Worm (Caenorhabditis elegans) whole organism, young adult: ENCODE results near the gene srx-62.

Experiments used
- B0019.2 ChIP-seq: fragments of 200-800 bp; sonication (Bioruptor generic); conservative IDR thresholded peaks from 2 replicates; pipeline ENCODE4 v1.3.6; 2022; ENCODE audit warnings: missing genetic modification reagents, missing genetic modification characterization, missing compliant biosample characterization
- B0261.1 ChIP-seq: sonication (generic microtip); optimal IDR thresholded peaks from 2 replicates; lab custom pipeline; 2016; ENCODE audit warnings: mild to moderate bottlenecking, missing genetic modification characterization, moderate library complexity, missing compliant biosample characterization
- F33H1.4 ChIP-seq: fragments of 200-800 bp; sonication (Bioruptor generic); IDR thresholded peaks from 2 replicates; pipeline ENCODE4 v1.3.6; 2022; ENCODE audit warnings: missing genetic modification reagents, missing genetic modification characterization, missing compliant biosample characterization
- K11D2.4 ChIP-seq: fragments of 200-800 bp; sonication (Bioruptor generic); IDR thresholded peaks from 2 replicates; pipeline ENCODE4 v1.3.6; 2022; ENCODE audit warnings: missing genetic modification reagents, missing genetic modification characterization, missing compliant biosample characterization
- T07F8.4 ChIP-seq: sonication (generic microtip); optimal IDR thresholded peaks from 2 replicates; lab custom pipeline; 2016; ENCODE audit warnings: mild to moderate bottlenecking, missing genetic modification characterization, moderate library complexity, missing compliant biosample characterization
- T26A5.8 ChIP-seq: sonication (generic microtip); optimal IDR thresholded peaks from 2 replicates; lab custom pipeline; 2016; ENCODE audit warnings: missing genetic modification characterization, missing compliant biosample characterization
- Y53G8AR.9 ChIP-seq: fragments of 200-800 bp; sonication (Bioruptor generic); conservative IDR thresholded peaks from 2 replicates; pipeline ENCODE4 v1.3.6; 2022; ENCODE audit warnings: missing genetic modification reagents, missing genetic modification characterization, missing compliant biosample characterization
- Y67H2A.10 ChIP-seq: fragments of 200-800 bp; sonication (Bioruptor generic); conservative IDR thresholded peaks from 2 replicates; pipeline ENCODE4 v1.3.6; 2022; ENCODE audit warnings: missing genetic modification reagents, missing genetic modification characterization, missing compliant biosample characterization
- Y95B8A.8 ChIP-seq: fragments of 200-800 bp; sonication (Bioruptor generic); IDR thresholded peaks from 2 replicates; pipeline ENCODE4 v1.3.6; 2022; ENCODE audit warnings: missing genetic modification reagents, missing genetic modification characterization, missing compliant biosample characterization
- athp-1 ChIP-seq: sonication (generic microtip); optimal IDR thresholded peaks from 2 replicates; lab custom pipeline; 2017; ENCODE audit warnings: mild to moderate bottlenecking, missing genetic modification characterization, missing compliant biosample characterization
- attf-3 ChIP-seq: fragments of 200-800 bp; sonication (Bioruptor generic); conservative IDR thresholded peaks from 2 replicates; pipeline ENCODE4 v1.3.6; 2022; ENCODE audit warnings: missing genetic modification reagents, missing genetic modification characterization, missing compliant biosample characterization
- bed-1 ChIP-seq: fragments of 200-800 bp; sonication (Bioruptor generic); IDR thresholded peaks from 2 replicates; pipeline ENCODE4 v1.3.6; 2022; ENCODE audit warnings: missing genetic modification reagents, missing genetic modification characterization, missing compliant biosample characterization
- ccch-3 ChIP-seq: fragments of 200-800 bp; sonication (Bioruptor generic); optimal IDR thresholded peaks from 2 replicates; lab custom pipeline; 2018; ENCODE audit warnings: mild to moderate bottlenecking, missing genetic modification characterization, missing compliant biosample characterization
- cebp-1 ChIP-seq, 2 experiments: fragments of 200-800 bp in 1 of 2; sonication (Bioruptor generic) in 1 of 2; sonication (generic microtip) in 1 of 2; IDR thresholded peaks in 1 of 2; optimal IDR thresholded peaks in 1 of 2; 2 replicates each; pipeline versions ENCODE4 v1.3.6 to Lab custom; 2017 to 2022; ENCODE audit warnings: missing compliant biosample characterization in 2 of 2, missing genetic modification characterization in 2 of 2, mild to moderate bottlenecking in 1 of 2, missing genetic modification reagents in 1 of 2, moderate library complexity in 1 of 2
- chd-7 ChIP-seq: sonication (generic microtip); optimal IDR thresholded peaks from 2 replicates; lab custom pipeline; 2016; ENCODE audit warnings: mild to moderate bottlenecking, missing genetic modification characterization, moderate library complexity, missing compliant biosample characterization
- dox-1 ChIP-seq: fragments of 200-800 bp; sonication (Bioruptor generic); IDR thresholded peaks from 2 replicates; pipeline ENCODE4 v1.3.6; 2022; ENCODE audit warnings: missing genetic modification reagents, missing genetic modification characterization, missing compliant biosample characterization
- dpff-1 ChIP-seq: sonication (generic microtip); optimal IDR thresholded peaks from 2 replicates; lab custom pipeline; 2017; ENCODE audit warnings: mild to moderate bottlenecking, missing genetic modification characterization, missing compliant biosample characterization
- efl-1 ChIP-seq: fragments of 150-350 bp; optimal IDR thresholded peaks from 2 replicates; lab custom pipeline; 2014; ENCODE audit warnings: missing biosample characterization, missing genetic modification reagents, missing genetic modification characterization
- egrh-3 ChIP-seq: fragments of 200-800 bp; sonication (Bioruptor generic); IDR thresholded peaks from 2 replicates; pipeline ENCODE4 v1.3.6; 2022; ENCODE audit warnings: missing genetic modification reagents, missing genetic modification characterization, missing compliant biosample characterization
- ets-4 ChIP-seq: fragments of 200-800 bp; sonication (Bioruptor generic); optimal IDR thresholded peaks from 2 replicates; lab custom pipeline; 2018; ENCODE audit warnings: mild to moderate bottlenecking, missing genetic modification characterization, missing compliant biosample characterization
- him-1 ChIP-seq: sonication (generic microtip); optimal IDR thresholded peaks from 2 replicates; lab custom pipeline; 2016; ENCODE audit warnings: missing genotype, missing genetic modification reagents, missing genetic modification characterization, missing compliant biosample characterization
- lag-1 ChIP-seq: fragments of 200-800 bp; sonication (Bioruptor generic); IDR thresholded peaks from 2 replicates; pipeline ENCODE4 v1.3.6; 2022; ENCODE audit warnings: missing genetic modification reagents, missing genetic modification characterization, missing compliant biosample characterization
- let-526 ChIP-seq: fragments of 200-800 bp; sonication (Bioruptor generic); IDR thresholded peaks from 2 replicates; pipeline ENCODE4 v1.3.6; 2022; ENCODE audit warnings: missing genetic modification reagents, missing genetic modification characterization, missing compliant biosample characterization
- lin-26 ChIP-seq: fragments of 200-800 bp; sonication (Bioruptor generic); IDR thresholded peaks from 2 replicates; pipeline ENCODE4 v1.3.6; 2022; ENCODE audit warnings: missing genetic modification reagents, missing genetic modification characterization, missing compliant biosample characterization
- lin-54 ChIP-seq: fragments of 200-800 bp; sonication (Bioruptor generic); optimal IDR thresholded peaks from 2 replicates; lab custom pipeline; 2018; ENCODE audit warnings: mild to moderate bottlenecking, missing genetic modification characterization, missing compliant biosample characterization
- nfya-2 ChIP-seq: fragments of 200-800 bp; sonication (Bioruptor generic); IDR thresholded peaks from 2 replicates; pipeline ENCODE4 v1.3.6; 2022; ENCODE audit warnings: missing genetic modification reagents, missing genetic modification characterization, missing compliant biosample characterization
- nhr-27 ChIP-seq: fragments of 200-800 bp; sonication (Bioruptor generic); optimal IDR thresholded peaks from 2 replicates; lab custom pipeline; 2018; ENCODE audit warnings: mild to moderate bottlenecking, missing genetic modification characterization, moderate library complexity, missing compliant biosample characterization
- rcor-1 ChIP-seq: fragments of 200-800 bp; sonication (Bioruptor generic); IDR thresholded peaks from 2 replicates; pipeline ENCODE4 v1.3.6; 2022; ENCODE audit warnings: missing genetic modification reagents, missing genetic modification characterization, missing compliant biosample characterization
- sdz-38 ChIP-seq: sonication (generic microtip); optimal IDR thresholded peaks from 2 replicates; lab custom pipeline; 2016; ENCODE audit warnings: missing genotype, missing genetic modification characterization, missing compliant biosample characterization
- snpc-1.3 ChIP-seq: sonication (generic microtip); optimal IDR thresholded peaks from 2 replicates; lab custom pipeline; 2017; ENCODE audit warnings: missing genetic modification characterization, mild to moderate bottlenecking, missing compliant biosample characterization, antibody characterized with exemption, moderate library complexity, missing genotype, missing genetic modification reagents; ENCODE audit not compliant: insufficient read depth
- snpc-4 ChIP-seq, 5 experiments: fragments of 150-350 bp in 1 of 5; sonication (generic microtip) in 4 of 5; optimal IDR thresholded peaks; 2 replicates each; lab custom pipeline; 2014 to 2018; ENCODE audit warnings: missing genetic modification characterization in 5 of 5, missing biosample characterization in 3 of 5, antibody characterized with exemption in 2 of 5, mild to moderate bottlenecking in 2 of 5, missing compliant biosample characterization in 2 of 5, missing genotype in 2 of 5, moderate library complexity in 2 of 5, missing genetic modification reagents in 1 of 5
- tbp1 ChIP-seq: fragments of 200-800 bp; sonication (Bioruptor generic); optimal IDR thresholded peaks from 2 replicates; lab custom pipeline; 2018; ENCODE audit warnings: mild to moderate bottlenecking, missing genetic modification characterization, missing compliant biosample characterization
- tbx-9 ChIP-seq: sonication (generic microtip); optimal IDR thresholded peaks from 2 replicates; lab custom pipeline; 2016; ENCODE audit warnings: borderline replicate concordance, missing genetic modification characterization, inconsistent platforms, missing compliant biosample characterization
- ztf-3 ChIP-seq: fragments of 200-800 bp; sonication (Bioruptor generic); optimal IDR thresholded peaks from 2 replicates; lab custom pipeline; 2018; ENCODE audit warnings: mild to moderate bottlenecking, missing genetic modification characterization, missing compliant biosample characterization
- ztf-6 ChIP-seq: fragments of 200-800 bp; sonication (Bioruptor generic); IDR thresholded peaks from 2 replicates; pipeline ENCODE4 v1.3.6; 2022; ENCODE audit warnings: missing genetic modification reagents, missing genetic modification characterization, missing compliant biosample characterization

The srx-62 gene

ce11 chrV:4018591-4018990, 22.9 kb upstream of the srx-62 start:
- TF ChIP-seq dox-1: no peak
- TF ChIP-seq K11D2.4 (GFP tag; lab: Robert Waterston, UW): no peak
- TF ChIP-seq Y53G8AR.9 (GFP tag; lab: Robert Waterston, UW): no peak
- TF ChIP-seq lin-54 (GFP tag; lab: Kevin White, UChicago): no peak
- TF ChIP-seq T07F8.4: no peak
- no peak for TF ChIP-seq snpc-4 (GFP tag; optimal IDR thresholded peaks at IDR 0.05; lab: Kevin White, UChicago)
- TF ChIP-seq snpc-4 (tag; optimal IDR thresholded peaks at IDR 0.05; lab: Kevin White, UChicago): no peak
- TF ChIP-seq T26A5.8: no peak
- no peak for TF ChIP-seq him-1 (tag; lab: Kevin White, UChicago)
- TF ChIP-seq nfya-2 (GFP tag; lab: Robert Waterston, UW): no peak
- TF ChIP-seq let-526 (GFP tag; lab: Robert Waterston, UW): no peak
- no peak for TF ChIP-seq Y95B8A.8
- TF ChIP-seq athp-1 (tag; lab: Kevin White, UChicago): no peak

DNA sequence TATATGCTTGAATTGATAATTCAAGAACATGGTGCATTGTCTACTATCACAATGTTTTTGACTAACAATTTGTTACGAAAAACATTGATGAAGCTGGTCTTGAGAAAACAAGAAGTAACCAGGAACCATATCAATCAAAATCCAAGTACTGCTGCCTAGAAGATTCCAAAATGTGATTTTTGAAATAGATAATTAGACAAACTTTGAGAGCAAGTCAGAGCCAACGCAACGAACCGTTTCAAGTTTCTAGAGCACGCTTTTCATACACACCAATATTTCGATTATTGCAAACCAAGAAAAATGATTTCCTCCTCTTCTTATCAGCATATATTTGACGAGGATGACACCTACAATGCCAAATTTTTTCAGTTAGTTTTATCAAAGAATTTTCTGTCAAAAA, 21.0 kb upstream of the srx-62 start, which contains the start of gene srw-89:
srw-89 (plus strand) TSS at position 301 of the 400 bp plus-strand sequence.
- no peak for TF ChIP-seq attf-3 (GFP tag; lab: Robert Waterston, UW)
- no peak for TF ChIP-seq ztf-6 (GFP tag; lab: Robert Waterston, UW)
- TF ChIP-seq lag-1 (GFP tag; lab: Robert Waterston, UW): no peak
- TF ChIP-seq, all 124 proteins: peak for 0

DNA sequence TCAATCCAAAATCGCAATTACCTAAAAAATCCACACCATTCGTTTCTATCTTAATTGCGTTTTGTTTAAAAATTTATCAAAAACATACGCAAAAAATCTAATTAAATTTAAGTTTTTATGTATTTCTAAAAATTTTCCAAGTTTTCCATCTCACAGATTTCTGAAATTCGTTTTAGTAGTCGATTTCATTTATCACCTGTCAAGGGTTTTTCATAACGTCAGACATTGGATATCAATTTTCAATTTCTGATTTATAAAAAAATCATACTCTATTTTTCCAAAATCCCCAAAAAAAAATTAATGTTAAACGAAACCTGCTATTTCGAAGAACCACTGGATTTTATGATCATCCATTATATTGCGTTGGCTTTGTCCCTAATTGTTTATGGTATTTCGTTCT, 14.4 kb upstream of the srx-62 start, which contains the start of gene srh-4:
srh-4 (plus strand) TSS at position 301 of the 400 bp plus-strand sequence.
- no peak for TF ChIP-seq lin-26 (GFP tag; lab: Robert Waterston, UW)
- TF ChIP-seq chd-7 (tag; lab: Kevin White, UChicago): no peak
- no peak for TF ChIP-seq ets-4 (GFP tag; lab: Kevin White, UChicago)
- TF ChIP-seq Y67H2A.10: no peak
- TF ChIP-seq tbx-9 (tag; lab: Kevin White, UChicago): no peak
- TF ChIP-seq snpc-1.3: no peak
- TF ChIP-seq rcor-1 (GFP tag; lab: Robert Waterston, UW): no peak
- TF ChIP-seq F33H1.4 (GFP tag; lab: Robert Waterston, UW): no peak
- TF ChIP-seq Y95B8A.8: no peak
- no peak for TF ChIP-seq B0019.2 (GFP tag; lab: Robert Waterston, UW)
- no peak for TF ChIP-seq B0261.1 (tag; lab: Kevin White, UChicago)
- no peak for TF ChIP-seq cebp-1 (GFP tag; IDR thresholded peaks at IDR 0.05; lab: Robert Waterston, UW)
- no peak for TF ChIP-seq cebp-1 (tag; optimal IDR thresholded peaks at IDR 0.05; lab: Kevin White, UChicago)
- TF ChIP-seq dpff-1 (tag; lab: Kevin White, UChicago): no peak
- TF ChIP-seq egrh-3 (GFP tag; lab: Robert Waterston, UW): no peak
- no peak for TF ChIP-seq tbp1 (GFP tag; lab: Kevin White, UChicago)
- no peak for TF ChIP-seq efl-1 (GFP tag; lab: Kevin White, UChicago)
- TF ChIP-seq T07F8.4: no peak
- no peak for TF ChIP-seq ztf-3 (GFP tag; lab: Kevin White, UChicago)
- TF ChIP-seq nhr-27 (tag; lab: Kevin White, UChicago): no peak
- TF ChIP-seq bed-1 (GFP tag; lab: Robert Waterston, UW): no peak

DNA sequence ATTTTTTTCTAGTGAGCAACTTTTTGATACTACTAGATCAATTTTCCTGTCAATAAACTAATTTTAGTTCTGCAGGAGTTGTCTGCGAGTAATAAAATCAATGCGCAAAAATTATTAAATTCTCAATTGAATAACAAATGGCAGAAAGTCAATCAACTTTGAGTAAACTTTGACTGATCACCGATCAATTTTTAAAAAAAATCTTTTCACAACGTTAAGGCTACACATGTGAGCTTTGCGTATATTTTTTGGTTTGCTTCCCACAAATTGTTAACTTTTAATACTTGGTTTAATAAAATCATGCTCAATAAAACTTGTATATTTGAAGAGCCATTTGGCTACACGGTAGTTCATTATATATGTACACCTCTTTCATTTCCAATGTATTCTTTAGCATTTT, 12.2 kb upstream of the srx-62 start, which contains the start of gene srh-7:
srh-7 (plus strand) TSS at position 301 of the 400 bp plus-strand sequence.
- no peak for TF ChIP-seq ccch-3 (GFP tag; lab: Kevin White, UChicago)
- no peak for TF ChIP-seq cebp-1 (GFP tag; IDR thresholded peaks at IDR 0.05; lab: Robert Waterston, UW)
- TF ChIP-seq cebp-1 (tag; optimal IDR thresholded peaks at IDR 0.05; lab: Kevin White, UChicago): no peak
- TF ChIP-seq sdz-38 (tag; lab: Kevin White, UChicago): no peak
